Worm (Caenorhabditis elegans) whole organism, young adult: ENCODE results near the gene F35D2.3.

Experiments
- B0035.1 ChIP-seq: sonication (generic microtip); optimal IDR thresholded peaks from 2 replicates; lab custom pipeline; 2016; ENCODE audit warnings: missing genetic modification characterization, mild to moderate bottlenecking, missing compliant biosample characterization, missing genotype, missing genetic modification reagents
- B0261.1 ChIP-seq: sonication (generic microtip); optimal IDR thresholded peaks from 2 replicates; lab custom pipeline; 2016; ENCODE audit warnings: mild to moderate bottlenecking, missing genetic modification characterization, moderate library complexity, missing compliant biosample characterization
- C17E4.6 ChIP-seq: fragments of 200-800 bp; sonication (Bioruptor generic); IDR thresholded peaks from 2 replicates; pipeline ENCODE4 v1.3.6; 2022; ENCODE audit warnings: missing genetic modification reagents, missing genetic modification characterization, missing compliant biosample characterization
- D2030.7 ChIP-seq: fragments of 200-800 bp; sonication (Bioruptor generic); IDR thresholded peaks from 2 replicates; pipeline ENCODE4 v1.3.6; 2022; ENCODE audit warnings: missing genetic modification reagents, missing genetic modification characterization, missing compliant biosample characterization
- F23B12.7 ChIP-seq: sonication (generic microtip); optimal IDR thresholded peaks from 2 replicates; lab custom pipeline; 2017; ENCODE audit warnings: missing genetic modification characterization, mild to moderate bottlenecking, missing compliant biosample characterization, antibody characterized with exemption, moderate library complexity; ENCODE audit not compliant: insufficient read depth
- F39B2.1 ChIP-seq: fragments of 200-800 bp; sonication (Bioruptor generic); IDR thresholded peaks from 2 replicates; pipeline ENCODE4 v1.3.6; 2022; ENCODE audit warnings: missing genetic modification reagents, missing genetic modification characterization, missing compliant biosample characterization
- F57A8.1 ChIP-seq: fragments of 200-800 bp; sonication (Bioruptor generic); optimal IDR thresholded peaks from 2 replicates; lab custom pipeline; 2018; ENCODE audit warnings: mild to moderate bottlenecking, missing genetic modification characterization, moderate library complexity, missing compliant biosample characterization
- K11D2.4 ChIP-seq: fragments of 200-800 bp; sonication (Bioruptor generic); IDR thresholded peaks from 2 replicates; pipeline ENCODE4 v1.3.6; 2022; ENCODE audit warnings: missing genetic modification reagents, missing genetic modification characterization, missing compliant biosample characterization
- K12H6.12 ChIP-seq: fragments of 200-800 bp; sonication (Bioruptor generic); optimal IDR thresholded peaks from 2 replicates; lab custom pipeline; 2018; ENCODE audit warnings: mild to moderate bottlenecking, missing genetic modification characterization, missing compliant biosample characterization
- Y56A3A.18 ChIP-seq: fragments of 200-800 bp; sonication (Bioruptor generic); IDR thresholded peaks from 2 replicates; pipeline ENCODE4 v1.3.6; 2022; ENCODE audit warnings: missing genetic modification reagents, missing genetic modification characterization, missing compliant biosample characterization
- Y79H2A.3 ChIP-seq: fragments of 200-800 bp; sonication (Bioruptor generic); conservative IDR thresholded peaks from 2 replicates; pipeline ENCODE4 v1.3.6; 2022; ENCODE audit warnings: missing genetic modification reagents, missing genetic modification characterization, missing compliant biosample characterization
- Y95B8A.8 ChIP-seq: fragments of 200-800 bp; sonication (Bioruptor generic); IDR thresholded peaks from 2 replicates; pipeline ENCODE4 v1.3.6; 2022; ENCODE audit warnings: missing genetic modification reagents, missing genetic modification characterization, missing compliant biosample characterization
- ZK185.1 ChIP-seq: sonication (generic microtip); optimal IDR thresholded peaks from 2 replicates; lab custom pipeline; 2016; ENCODE audit warnings: mild to moderate bottlenecking, missing genetic modification characterization, missing compliant biosample characterization; ENCODE audit not compliant: poor library complexity, severe bottlenecking
- aptf-3 ChIP-seq: fragments of 200-800 bp; sonication (Bioruptor generic); IDR thresholded peaks from 2 replicates; pipeline ENCODE4 v1.3.6; 2022; ENCODE audit warnings: missing genetic modification characterization, missing compliant biosample characterization
- athp-1 ChIP-seq: sonication (generic microtip); optimal IDR thresholded peaks from 2 replicates; lab custom pipeline; 2017; ENCODE audit warnings: mild to moderate bottlenecking, missing genetic modification characterization, missing compliant biosample characterization
- attf-3 ChIP-seq: fragments of 200-800 bp; sonication (Bioruptor generic); conservative IDR thresholded peaks from 2 replicates; pipeline ENCODE4 v1.3.6; 2022; ENCODE audit warnings: missing genetic modification reagents, missing genetic modification characterization, missing compliant biosample characterization
- bed-1 ChIP-seq: fragments of 200-800 bp; sonication (Bioruptor generic); IDR thresholded peaks from 2 replicates; pipeline ENCODE4 v1.3.6; 2022; ENCODE audit warnings: missing genetic modification reagents, missing genetic modification characterization, missing compliant biosample characterization
- ceh-100 ChIP-seq: fragments of 200-800 bp; sonication (Bioruptor generic); IDR thresholded peaks from 2 replicates; pipeline ENCODE4 v1.3.6; 2022; ENCODE audit warnings: missing genetic modification reagents, missing genetic modification characterization, missing compliant biosample characterization
- ceh-27 ChIP-seq: fragments of 200-800 bp; sonication (Bioruptor generic); optimal IDR thresholded peaks from 2 replicates; lab custom pipeline; 2018; ENCODE audit warnings: mild to moderate bottlenecking, missing genetic modification characterization, moderate library complexity, missing compliant biosample characterization
- ceh-91 ChIP-seq: fragments of 200-800 bp; sonication (Bioruptor generic); IDR thresholded peaks from 2 replicates; pipeline ENCODE4 v1.3.6; 2022; ENCODE audit warnings: missing genetic modification reagents, missing genetic modification characterization, missing compliant biosample characterization
- chd-7 ChIP-seq: sonication (generic microtip); optimal IDR thresholded peaks from 2 replicates; lab custom pipeline; 2016; ENCODE audit warnings: mild to moderate bottlenecking, missing genetic modification characterization, moderate library complexity, missing compliant biosample characterization
- dpff-1 ChIP-seq: sonication (generic microtip); optimal IDR thresholded peaks from 2 replicates; lab custom pipeline; 2017; ENCODE audit warnings: mild to moderate bottlenecking, missing genetic modification characterization, missing compliant biosample characterization
- egl-18 ChIP-seq: fragments of 200-800 bp; sonication (Bioruptor generic); IDR thresholded peaks from 2 replicates; pipeline ENCODE4 v1.3.6; 2022; ENCODE audit warnings: missing genetic modification reagents, missing genetic modification characterization, missing compliant biosample characterization
- egrh-3 ChIP-seq: fragments of 200-800 bp; sonication (Bioruptor generic); IDR thresholded peaks from 2 replicates; pipeline ENCODE4 v1.3.6; 2022; ENCODE audit warnings: missing genetic modification reagents, missing genetic modification characterization, missing compliant biosample characterization
- fkh-3 ChIP-seq: sonication (generic microtip); optimal IDR thresholded peaks from 2 replicates; lab custom pipeline; 2016; ENCODE audit warnings: mild to moderate bottlenecking, missing genetic modification characterization, missing compliant biosample characterization
- gei-17 ChIP-seq: fragments of 200-800 bp; sonication (Bioruptor generic); optimal IDR thresholded peaks from 2 replicates; lab custom pipeline; 2018; ENCODE audit warnings: mild to moderate bottlenecking, missing genetic modification characterization, missing compliant biosample characterization
- hlh-26 ChIP-seq: fragments of 200-800 bp; sonication (Bioruptor generic); conservative IDR thresholded peaks from 2 replicates; pipeline ENCODE4 v1.3.6; 2022; ENCODE audit warnings: missing genetic modification reagents, missing genetic modification characterization, missing compliant biosample characterization
- hmg-1.2 ChIP-seq: fragments of 200-800 bp; sonication (Bioruptor generic); IDR thresholded peaks from 2 replicates; pipeline ENCODE4 v1.3.6; 2022; ENCODE audit warnings: missing genetic modification reagents, missing genetic modification characterization, missing compliant biosample characterization
- let-526 ChIP-seq: fragments of 200-800 bp; sonication (Bioruptor generic); IDR thresholded peaks from 2 replicates; pipeline ENCODE4 v1.3.6; 2022; ENCODE audit warnings: missing genetic modification reagents, missing genetic modification characterization, missing compliant biosample characterization
- lin-54 ChIP-seq: fragments of 200-800 bp; sonication (Bioruptor generic); optimal IDR thresholded peaks from 2 replicates; lab custom pipeline; 2018; ENCODE audit warnings: mild to moderate bottlenecking, missing genetic modification characterization, missing compliant biosample characterization
- lir-1 ChIP-seq: fragments of 200-800 bp; sonication (Bioruptor generic); conservative IDR thresholded peaks from 2 replicates; pipeline ENCODE4 v1.3.6; 2022; ENCODE audit warnings: missing genetic modification reagents, missing genetic modification characterization, missing compliant biosample characterization
- lsl-1 ChIP-seq: fragments of 200-800 bp; sonication (Bioruptor generic); optimal IDR thresholded peaks from 2 replicates; lab custom pipeline; 2018; ENCODE audit warnings: mild to moderate bottlenecking, missing genetic modification characterization, moderate library complexity, missing compliant biosample characterization
- madf-6 ChIP-seq: fragments of 200-800 bp; sonication (Bioruptor generic); IDR thresholded peaks from 2 replicates; pipeline ENCODE4 v1.3.6; 2022; ENCODE audit warnings: missing genetic modification reagents, missing genetic modification characterization, missing compliant biosample characterization
- mes-4 ChIP-seq: sonication (generic microtip); optimal IDR thresholded peaks from 2 replicates; lab custom pipeline; 2016; ENCODE audit warnings: missing genotype, missing genetic modification characterization, missing compliant biosample characterization
- nhr-27 ChIP-seq: fragments of 200-800 bp; sonication (Bioruptor generic); optimal IDR thresholded peaks from 2 replicates; lab custom pipeline; 2018; ENCODE audit warnings: mild to moderate bottlenecking, missing genetic modification characterization, moderate library complexity, missing compliant biosample characterization
- nhr-80 ChIP-seq: sonication (generic microtip); optimal IDR thresholded peaks from 2 replicates; lab custom pipeline; 2016; ENCODE audit warnings: missing genetic modification characterization, missing compliant biosample characterization
- nhr-90 ChIP-seq: sonication (generic microtip); optimal IDR thresholded peaks from 2 replicates; lab custom pipeline; 2016; ENCODE audit warnings: missing genotype, mild to moderate bottlenecking, missing genetic modification characterization, missing compliant biosample characterization
- pha-4 ChIP-seq: fragments of 150-350 bp; sonication (generic microtip); optimal IDR thresholded peaks from 2 replicates; lab custom pipeline; 2014; ENCODE audit warnings: missing biosample characterization, missing genetic modification reagents, missing genetic modification characterization
- rcor-1 ChIP-seq: fragments of 200-800 bp; sonication (Bioruptor generic); IDR thresholded peaks from 2 replicates; pipeline ENCODE4 v1.3.6; 2022; ENCODE audit warnings: missing genetic modification reagents, missing genetic modification characterization, missing compliant biosample characterization
- sdz-38 ChIP-seq: sonication (generic microtip); optimal IDR thresholded peaks from 2 replicates; lab custom pipeline; 2016; ENCODE audit warnings: missing genotype, missing genetic modification characterization, missing compliant biosample characterization
- snpc-1.1 ChIP-seq: sonication (generic microtip); optimal IDR thresholded peaks from 2 replicates; lab custom pipeline; 2017; ENCODE audit warnings: missing genetic modification characterization, mild to moderate bottlenecking, missing compliant biosample characterization, antibody characterized with exemption, moderate library complexity, missing genotype, missing genetic modification reagents; ENCODE audit not compliant: insufficient read depth
- sptf-2 ChIP-seq: fragments of 200-800 bp; sonication (Bioruptor generic); optimal IDR thresholded peaks from 2 replicates; lab custom pipeline; 2018; ENCODE audit warnings: mild to moderate bottlenecking, missing genetic modification characterization, missing compliant biosample characterization
- tbp1 ChIP-seq: fragments of 200-800 bp; sonication (Bioruptor generic); optimal IDR thresholded peaks from 2 replicates; lab custom pipeline; 2018; ENCODE audit warnings: mild to moderate bottlenecking, missing genetic modification characterization, missing compliant biosample characterization
- zfh-2 ChIP-seq: fragments of 200-800 bp; sonication (Bioruptor generic); conservative IDR thresholded peaks from 2 replicates; pipeline ENCODE4 v1.3.6; 2022; ENCODE audit warnings: missing genetic modification reagents, missing genetic modification characterization, missing compliant biosample characterization
- zim-3 ChIP-seq: sonication (generic microtip); optimal IDR thresholded peaks from 2 replicates; lab custom pipeline; 2017; ENCODE audit warnings: mild to moderate bottlenecking, missing genetic modification characterization, moderate library complexity, missing compliant biosample characterization
- ztf-18 ChIP-seq: sonication (generic microtip); optimal IDR thresholded peaks from 2 replicates; lab custom pipeline; 2016; ENCODE audit warnings: missing genotype, mild to moderate bottlenecking, missing genetic modification characterization, missing compliant biosample characterization
- ztf-25 ChIP-seq: fragments of 200-800 bp; sonication (Bioruptor generic); IDR thresholded peaks from 2 replicates; pipeline ENCODE4 v1.3.6; 2022; ENCODE audit warnings: missing genetic modification reagents, missing genetic modification characterization, missing compliant biosample characterization
- ztf-28 ChIP-seq: fragments of 200-800 bp; sonication (Bioruptor generic); IDR thresholded peaks from 2 replicates; pipeline ENCODE4 v1.3.6; 2022; ENCODE audit warnings: missing genetic modification reagents, missing genetic modification characterization, missing compliant biosample characterization

F35D2.3 gene

ce11 chrII:7598702-7599314, 28.4 kb downstream of the F35D2.3 start, which contains the start of gene pgam-5 (continued):
- TF ChIP-seq ztf-28 (GFP tag; lab: Robert Waterston, UW) (no peak), C17E4.6 (GFP tag; lab: Robert Waterston, UW) (no peak), sdz-38 (no peak), K11D2.4 (GFP tag; lab: Robert Waterston, UW) (no peak), B0261.1 (tag; lab: Kevin White, UChicago) (no peak), hlh-26 (GFP tag; lab: Robert Waterston, UW) (no peak), bed-1 (GFP tag; lab: Robert Waterston, UW) (no peak), tbp1 (GFP tag; lab: Kevin White, UChicago) (no peak), Y56A3A.18 (GFP tag; lab: Robert Waterston, UW) (no peak), zfh-2 (GFP tag; lab: Robert Waterston, UW) (no peak), F23B12.7 (tag; lab: Kevin White, UChicago) (no peak), Y95B8A.8 (GFP tag; lab: Robert Waterston, UW) (no peak), F39B2.1 (GFP tag; lab: Robert Waterston, UW) (no peak), ceh-27 (GFP tag; lab: Kevin White, UChicago) (no peak), gei-17 (GFP tag; lab: Kevin White, UChicago) (no peak), sptf-2 (no peak), attf-3 (GFP tag; lab: Robert Waterston, UW) (no peak), snpc-1.1 (tag; lab: Kevin White, UChicago) (peak; percentile 41), lsl-1 (peak; percentile 58), let-526 (GFP tag; lab: Robert Waterston, UW) (no peak), F57A8.1 (GFP tag; lab: Kevin White, UChicago) (no peak), aptf-3 (GFP tag; lab: Robert Waterston, UW) (no peak), ceh-91 (peak; percentile 71; the same call in 1 of the 2 replicates), ZK185.1 (tag; lab: Kevin White, UChicago) (no peak), hmg-1.2 (peak; percentile 37; the same call in 1 of the 2 replicates), dpff-1 (no peak), rcor-1 (0 out of 2 replicates have a peak, but pooled peaks have one; percentile 22), ceh-100 (GFP tag; lab: Robert Waterston, UW) (no peak), egrh-3 (GFP tag; lab: Robert Waterston, UW) (no peak), pha-4 (tag; lab: Kevin White, UChicago) (no peak), lin-54 (peak; percentile 72), fkh-3 (tag; lab: Kevin White, UChicago) (no peak), ztf-18 (tag; lab: Kevin White, UChicago) (peak; percentile 2), B0035.1 (tag; lab: Kevin White, UChicago) (no peak), D2030.7 (GFP tag; lab: Robert Waterston, UW) (peak; percentile 24; the same call in 1 of the 2 replicates), ztf-25 (GFP tag; lab: Robert Waterston, UW) (no peak), athp-1 (tag; lab: Kevin White, UChicago) (no peak), nhr-80 (no peak), zim-3 (tag; lab: Kevin White, UChicago) (no peak), nhr-27 (tag; lab: Kevin White, UChicago) (no peak), lir-1 (GFP tag; lab: Robert Waterston, UW) (no peak), nhr-90 (tag; lab: Kevin White, UChicago) (no peak), Y79H2A.3 (GFP tag; lab: Robert Waterston, UW) (0 out of 2 replicates have a peak, but pooled peaks have one; percentile 23), chd-7 (tag; lab: Kevin White, UChicago) (no peak), egl-18 (no peak), madf-6 (GFP tag; lab: Robert Waterston, UW) (peak; percentile 93), mes-4 (tag; lab: Kevin White, UChicago) (no peak), K12H6.12 (tag; lab: Kevin White, UChicago) (no peak)
